Worm (Caenorhabditis elegans) whole organism, late embryonic: ENCODE measurements around the gene E02H9.6.
"Not testable (repeated sequence)": the region's sequence is repeated elsewhere in the genome, so short reads cannot be mapped to it uniquely, and the experiment has no call there.

Experiments
- ama-1 ChIP-seq: fragments of 150-350 bp; optimal IDR thresholded peaks from 2 replicates; lab custom pipeline; 2014
- ceh-22 ChIP-seq: sonication (generic microtip); optimal IDR thresholded peaks from 2 replicates; lab custom pipeline; 2017; ENCODE audit warnings: missing biosample characterization, missing genetic modification characterization
- ceh-30 ChIP-seq: fragments of 150-350 bp; optimal IDR thresholded peaks from 2 replicates; lab custom pipeline; 2014; ENCODE audit warnings: missing biosample characterization, missing genetic modification characterization
- ceh-45 ChIP-seq: fragments of 200-800 bp; sonication (Bioruptor generic); IDR thresholded peaks from 2 replicates; pipeline ENCODE4 v1.3.6; 2022; ENCODE audit warnings: missing genetic modification reagents, missing genetic modification characterization, missing compliant biosample characterization
- fkh-10 ChIP-seq: fragments of 150-350 bp; optimal IDR thresholded peaks from 2 replicates; lab custom pipeline; 2014; ENCODE audit warnings: missing biosample characterization, missing genetic modification reagents, missing genetic modification characterization
- nfya-1 ChIP-seq: sonication (generic microtip); optimal IDR thresholded peaks from 2 replicates; lab custom pipeline; 2017; ENCODE audit warnings: missing genetic modification characterization, mild to moderate bottlenecking, missing compliant biosample characterization, antibody characterized with exemption, moderate library complexity
- pha-4 ChIP-seq: fragments of 150-350 bp; optimal IDR thresholded peaks from 2 replicates; lab custom pipeline; 2018; ENCODE audit warnings: missing biosample characterization, missing genetic modification reagents, missing genetic modification characterization
- rnt-1 ChIP-seq: sonication (generic microtip); optimal IDR thresholded peaks from 2 replicates; lab custom pipeline; 2016; ENCODE audit warnings: missing genetic modification characterization, missing compliant biosample characterization
- sox-4 ChIP-seq: sonication (generic microtip); optimal IDR thresholded peaks from 2 replicates; lab custom pipeline; 2017; ENCODE audit warnings: mild to moderate bottlenecking, missing genetic modification characterization, inconsistent platforms, missing compliant biosample characterization

DNA sequence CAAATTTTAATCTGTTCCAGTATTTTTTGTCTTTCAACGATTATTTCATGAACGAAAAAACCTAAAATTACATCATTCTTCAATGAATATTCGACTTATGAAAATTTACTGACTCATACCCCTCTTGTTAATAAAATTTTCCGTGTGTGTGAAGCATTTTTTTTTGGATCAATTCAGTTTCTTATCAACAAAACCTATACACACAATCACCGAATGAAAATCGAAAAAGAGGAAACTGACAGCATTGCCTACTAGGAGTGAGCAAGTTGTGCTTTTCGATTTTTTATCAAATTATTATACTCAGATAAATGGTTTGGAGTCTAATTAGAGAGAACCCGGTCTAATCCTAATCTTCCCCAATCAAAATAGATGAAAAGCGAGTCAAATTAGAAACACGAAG is 22.8 kb downstream of the E02H9.6 start, which contains the start of gene E02H9.3:
- not testable (repeated sequence) for TF ChIP-seq ceh-30 (tag; lab: Kevin White, UChicago); ceh-45 (GFP tag; lab: Robert Waterston, UW); pha-4 (tag; lab: Kevin White, UChicago); ama-1 (lab: Kevin White, UChicago); nfya-1 (tag; lab: Kevin White, UChicago); fkh-10 (GFP tag; lab: Kevin White, UChicago); ceh-22; rnt-1; sox-4 (tag; lab: Kevin White, UChicago)
